Worm (Caenorhabditis elegans) whole organism, early embryonic: Measurements from ENCODE around the gene srw-43.
A peak's percentile ranks its signal among the peaks of the same experiment; 100 is the strongest.

ENCODE experiments used
- B0310.2 ChIP-seq: sonication (generic microtip); optimal IDR thresholded peaks from 2 replicates; lab custom pipeline; 2016; ENCODE audit warnings: mild to moderate bottlenecking, missing genetic modification characterization, missing compliant biosample characterization
- F13C5.2 ChIP-seq: sonication (generic microtip); optimal IDR thresholded peaks from 2 replicates; lab custom pipeline; 2017; ENCODE audit warnings: mild to moderate bottlenecking, missing genetic modification characterization, inconsistent platforms, missing compliant biosample characterization
- aly-1 ChIP-seq: sonication (generic microtip); optimal IDR thresholded peaks from 2 replicates; lab custom pipeline; 2016; ENCODE audit warnings: missing genetic modification characterization, missing compliant biosample characterization
- ama-1 ChIP-seq: fragments of 150-350 bp; optimal IDR thresholded peaks from 2 replicates; lab custom pipeline; 2014
- ceh-13 ChIP-seq: fragments of 200-800 bp; sonication (Bioruptor generic); optimal IDR thresholded peaks from 2 replicates; lab custom pipeline; 2018; ENCODE audit warnings: mild to moderate bottlenecking, missing genetic modification characterization, missing compliant biosample characterization
- ceh-36 ChIP-seq: sonication (generic microtip); optimal IDR thresholded peaks from 2 replicates; lab custom pipeline; 2016; ENCODE audit warnings: missing genetic modification characterization, inconsistent platforms, missing compliant biosample characterization
- ets-7 ChIP-seq: sonication (generic microtip); optimal IDR thresholded peaks from 2 replicates; lab custom pipeline; 2016; ENCODE audit warnings: missing genotype, missing genetic modification characterization, missing compliant biosample characterization
- flt-1 ChIP-seq: fragments of 200-800 bp; sonication (Bioruptor generic); IDR thresholded peaks from 2 replicates; pipeline ENCODE4 v1.3.6; 2022; ENCODE audit warnings: missing genetic modification characterization, missing compliant biosample characterization
- hmbx-1 ChIP-seq: sonication (generic microtip); optimal IDR thresholded peaks from 2 replicates; lab custom pipeline; 2016; ENCODE audit warnings: mild to moderate bottlenecking, missing genetic modification characterization, missing compliant biosample characterization
- hmg-4 ChIP-seq: fragments of 200-800 bp; sonication (Bioruptor generic); optimal IDR thresholded peaks from 2 replicates; lab custom pipeline; 2018; ENCODE audit warnings: mild to moderate bottlenecking, missing genetic modification characterization, missing compliant biosample characterization
- hnd-1 ChIP-seq: sonication (generic microtip); optimal IDR thresholded peaks from 2 replicates; lab custom pipeline; 2016; ENCODE audit warnings: missing genetic modification characterization, missing compliant biosample characterization
- pes-1 ChIP-seq: fragments of 200-800 bp; sonication (Bioruptor generic); IDR thresholded peaks from 2 replicates; pipeline ENCODE4 v1.3.6; 2022; ENCODE audit warnings: missing genetic modification reagents, missing genetic modification characterization, missing compliant biosample characterization
- scrt-1 ChIP-seq: fragments of 200-800 bp; sonication (Bioruptor generic); IDR thresholded peaks from 2 replicates; pipeline ENCODE4 v1.3.6; 2022; ENCODE audit warnings: missing genetic modification characterization, missing compliant biosample characterization
- sea-1 ChIP-seq: fragments of 200-800 bp; sonication (Bioruptor generic); conservative IDR thresholded peaks from 2 replicates; pipeline ENCODE4 v1.3.6; 2022; ENCODE audit warnings: missing genetic modification characterization, missing compliant biosample characterization
- tbx-11 ChIP-seq: fragments of 200-800 bp; sonication (Bioruptor generic); IDR thresholded peaks from 2 replicates; pipeline ENCODE4 v1.3.6; 2022; ENCODE audit warnings: missing genetic modification characterization, missing compliant biosample characterization
- tbx-37 ChIP-seq: fragments of 200-800 bp; sonication (Bioruptor generic); conservative IDR thresholded peaks from 2 replicates; pipeline ENCODE4 v1.3.6; 2022; ENCODE audit warnings: missing genetic modification reagents, missing genetic modification characterization, missing compliant biosample characterization
- tra-4 ChIP-seq: sonication (generic microtip); optimal IDR thresholded peaks from 2 replicates; lab custom pipeline; 2017; ENCODE audit warnings: missing genetic modification characterization, missing compliant biosample characterization

srw-43 gene

DNA sequence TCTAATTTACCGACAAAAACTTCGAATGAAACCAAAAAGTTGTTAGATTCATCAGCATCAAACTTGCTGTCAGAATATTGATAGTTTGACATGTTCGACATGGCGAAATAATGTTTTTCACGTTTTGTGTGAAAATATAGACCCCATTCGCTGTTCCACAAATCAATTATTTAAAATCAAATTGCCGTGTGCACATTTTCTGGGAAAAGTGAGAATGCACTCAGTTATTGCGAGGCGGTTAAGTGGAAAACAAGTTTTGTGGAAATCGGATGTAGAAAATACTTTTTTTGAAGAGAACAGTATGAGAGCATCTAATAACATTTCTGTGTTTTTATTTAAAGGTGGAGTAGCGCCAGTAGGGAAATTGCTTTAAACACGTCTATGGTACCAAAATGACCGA, 7.9 kb downstream of the srw-43 start, which contains the start of gene srw-42:
srw-42 (minus strand) TSS at position 101 of the 400 bp plus-strand sequence.
- TF ChIP-seq ets-7 (tag; lab: Kevin White, UChicago) (no peak), aly-1 (tag; lab: Kevin White, UChicago) (no peak), pes-1 (GFP tag; lab: Robert Waterston, UW) (no peak), ama-1 (lab: Kevin White, UChicago) (no peak), tra-4 (no peak), tbx-37 (no peak), F13C5.2 (tag; lab: Kevin White, UChicago) (no peak), hmg-4 (GFP tag; lab: Kevin White, UChicago) (no peak), hmbx-1 (tag; lab: Kevin White, UChicago) (no peak), B0310.2 (tag; lab: Kevin White, UChicago) (no peak), sea-1 (GFP tag; lab: Robert Waterston, UW) (no peak), hnd-1 (tag; lab: Kevin White, UChicago) (no peak), ceh-13 (GFP tag; lab: Kevin White, UChicago) (no peak), flt-1 (GFP tag; lab: Robert Waterston, UW) (no peak), tbx-11 (GFP tag; lab: Robert Waterston, UW) (no peak), ceh-36 (tag; lab: Kevin White, UChicago) (no peak), scrt-1 (GFP tag; lab: Robert Waterston, UW) (no peak)

DNA sequence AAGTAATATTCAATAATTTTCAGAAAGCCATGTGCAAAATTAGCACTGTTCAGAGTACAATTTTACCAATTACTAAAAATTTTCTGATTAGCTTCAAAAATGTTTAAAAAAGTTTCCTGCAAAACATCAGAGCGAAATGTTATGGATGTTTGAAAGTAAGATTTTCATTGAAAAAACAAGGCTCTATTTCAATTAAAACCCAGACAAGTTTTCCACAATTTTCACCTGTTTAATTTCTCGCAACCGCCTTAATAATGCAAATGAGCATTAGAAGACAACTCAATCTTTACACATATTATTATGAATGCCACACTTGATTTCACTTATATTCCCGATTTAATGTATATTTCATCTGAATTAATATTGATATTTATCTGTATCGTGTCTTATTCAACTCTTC, 8.7 kb downstream of the srw-43 start, which contains the start of gene srz-101:
srz-101 (plus strand) TSS at position 301 of the 400 bp plus-strand sequence.
- TF ChIP-seq scrt-1 (GFP tag; lab: Robert Waterston, UW) (no peak), hmg-4 (GFP tag; lab: Kevin White, UChicago) (no peak), tbx-37 (no peak), ceh-36 (tag; lab: Kevin White, UChicago) (no peak), ceh-13 (GFP tag; lab: Kevin White, UChicago) (no peak), aly-1 (tag; lab: Kevin White, UChicago) (no peak), pes-1 (GFP tag; lab: Robert Waterston, UW) (no peak), ets-7 (tag; lab: Kevin White, UChicago) (no peak), sea-1 (GFP tag; lab: Robert Waterston, UW) (no peak), ama-1 (lab: Kevin White, UChicago) (no peak), tra-4 (no peak), tbx-11 (GFP tag; lab: Robert Waterston, UW) (no peak), B0310.2 (tag; lab: Kevin White, UChicago) (no peak), flt-1 (GFP tag; lab: Robert Waterston, UW) (no peak), hmbx-1 (tag; lab: Kevin White, UChicago) (no peak), hnd-1 (tag; lab: Kevin White, UChicago) (no peak), F13C5.2 (tag; lab: Kevin White, UChicago) (no peak)

DNA sequence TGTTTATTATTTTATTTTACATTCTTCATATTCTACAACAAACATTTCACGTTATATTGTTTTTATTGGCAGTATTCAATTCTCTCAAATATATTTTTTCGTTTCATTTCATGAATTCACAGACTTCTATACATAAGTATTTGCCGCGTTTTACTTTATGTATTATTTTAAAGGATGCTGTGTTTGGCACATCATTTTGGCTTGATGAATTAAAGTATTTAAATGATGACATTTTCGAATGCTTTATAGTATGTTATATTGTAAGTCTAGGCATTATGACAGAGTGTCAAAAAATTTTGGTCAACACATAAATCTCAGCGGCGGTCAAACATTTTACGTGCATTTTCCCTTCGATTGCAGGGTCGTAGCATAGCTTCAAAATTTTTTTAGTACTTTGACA, 9.7 kb downstream of the srw-43 start:
- TF ChIP-seq ama-1 (lab: Kevin White, UChicago) (no peak), ets-7 (tag; lab: Kevin White, UChicago) (no peak), sea-1 (GFP tag; lab: Robert Waterston, UW) (no peak), pes-1 (GFP tag; lab: Robert Waterston, UW) (no peak), F13C5.2 (tag; lab: Kevin White, UChicago) (no peak), scrt-1 (GFP tag; lab: Robert Waterston, UW) (no peak), hnd-1 (tag; lab: Kevin White, UChicago) (no peak), ceh-13 (GFP tag; lab: Kevin White, UChicago) (no peak), tbx-37 (no peak)

DNA sequence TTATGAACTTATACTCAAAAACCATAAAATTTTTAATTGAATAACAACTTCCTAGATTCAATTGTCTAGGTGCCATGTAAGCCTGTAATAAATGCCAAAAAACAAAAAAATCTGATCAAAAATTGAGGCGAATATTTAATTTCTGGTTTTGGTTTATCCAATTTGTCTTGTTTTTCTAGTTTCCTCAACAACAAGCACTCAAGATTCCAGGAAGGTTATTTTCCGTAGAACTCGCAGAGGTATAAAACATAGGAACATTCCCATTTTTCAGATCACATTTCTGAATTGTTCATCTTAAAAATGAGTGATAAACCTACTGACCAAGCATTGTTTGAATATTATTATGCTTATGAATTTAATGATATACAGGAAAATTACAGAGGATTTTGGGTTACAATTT, 11.4 kb downstream of the srw-43 start, which contains the start of gene srw-41:
srw-41 (plus strand) TSS at position 301 of the 400 bp plus-strand sequence.
- TF ChIP-seq hmbx-1 (tag; lab: Kevin White, UChicago) (no peak), ets-7 (tag; lab: Kevin White, UChicago) (no peak), tbx-11 (GFP tag; lab: Robert Waterston, UW) (no peak), aly-1 (tag; lab: Kevin White, UChicago) (no peak), flt-1 (GFP tag; lab: Robert Waterston, UW) (no peak), tbx-37 (no peak), ceh-13 (GFP tag; lab: Kevin White, UChicago) (no peak), F13C5.2 (tag; lab: Kevin White, UChicago) (no peak)

DNA sequence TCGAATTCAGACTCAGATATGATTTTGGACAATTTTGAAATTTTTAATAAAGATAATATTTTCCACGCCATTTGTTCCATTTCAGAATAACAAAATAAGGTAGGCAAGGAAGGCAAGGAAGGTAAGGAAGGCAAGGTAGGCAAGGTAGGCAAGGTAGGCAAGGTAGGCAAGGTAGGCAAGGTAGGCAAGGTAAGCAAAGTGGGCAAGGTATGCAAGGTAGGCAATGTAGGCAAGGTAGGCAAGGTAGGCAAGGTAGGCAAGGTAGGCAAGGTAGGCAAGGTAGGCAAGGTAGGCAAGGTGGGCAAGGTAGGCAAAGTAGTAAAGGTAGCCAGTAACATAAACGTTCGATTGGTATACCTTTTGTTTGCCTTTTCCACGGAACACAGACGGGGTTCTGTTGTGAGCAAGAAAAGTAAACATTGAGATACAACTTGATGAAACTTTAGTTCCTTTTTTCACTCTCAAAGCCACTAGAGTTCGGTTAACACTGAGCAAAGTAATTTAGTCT, 14.0 kb downstream of the srw-43 start, which contains the start of gene Y70C5C.1:
Y70C5C.1 (plus strand) TSS at position 458 of the 508 bp plus-strand sequence.
- TF ChIP-seq sea-1 (GFP tag; lab: Robert Waterston, UW) (no peak), hnd-1 (tag; lab: Kevin White, UChicago) (peak; percentile 63), tra-4 (no peak), ets-7 (tag; lab: Kevin White, UChicago) (no peak), hmbx-1 (tag; lab: Kevin White, UChicago) (peak; percentile 71), ama-1 (lab: Kevin White, UChicago) (no peak), tbx-11 (GFP tag; lab: Robert Waterston, UW) (peak; percentile 68), ceh-36 (tag; lab: Kevin White, UChicago) (peak; percentile 51), ceh-13 (GFP tag; lab: Kevin White, UChicago) (no peak), B0310.2 (tag; lab: Kevin White, UChicago) (no peak)

DNA sequence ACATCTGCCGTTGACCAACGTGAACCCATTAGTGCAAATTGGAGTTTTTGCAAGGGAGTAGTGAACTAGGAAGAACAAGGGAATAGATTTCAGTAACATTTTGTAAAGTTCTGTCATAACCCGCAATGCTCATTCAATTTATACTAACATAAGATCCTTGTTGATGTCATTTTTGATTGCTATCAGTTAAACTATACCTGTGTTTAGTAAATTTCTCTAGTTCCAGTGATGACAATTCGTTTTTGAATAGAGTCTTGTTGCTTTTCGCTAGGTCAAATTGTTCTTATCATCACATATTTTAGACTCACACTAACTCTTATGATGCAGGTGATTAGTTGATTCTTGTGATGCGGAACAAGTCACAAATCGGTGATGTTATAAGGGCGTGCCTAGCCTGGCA, 20.7 kb downstream of the srw-43 start, which contains the start of gene clec-9:
clec-9 (minus strand) TSS at position 101 of the 400 bp plus-strand sequence.
- TF ChIP-seq tbx-37 (no peak), hnd-1 (tag; lab: Kevin White, UChicago) (no peak), ama-1 (lab: Kevin White, UChicago) (no peak), sea-1 (GFP tag; lab: Robert Waterston, UW) (no peak), B0310.2 (tag; lab: Kevin White, UChicago) (no peak), tra-4 (no peak), F13C5.2 (tag; lab: Kevin White, UChicago) (no peak), flt-1 (GFP tag; lab: Robert Waterston, UW) (no peak), hmg-4 (GFP tag; lab: Kevin White, UChicago) (no peak), tbx-11 (GFP tag; lab: Robert Waterston, UW) (no peak), ceh-36 (tag; lab: Kevin White, UChicago) (no peak), ceh-13 (GFP tag; lab: Kevin White, UChicago) (no peak), aly-1 (tag; lab: Kevin White, UChicago) (no peak), scrt-1 (GFP tag; lab: Robert Waterston, UW) (no peak), ets-7 (tag; lab: Kevin White, UChicago) (no peak), pes-1 (GFP tag; lab: Robert Waterston, UW) (no peak), hmbx-1 (tag; lab: Kevin White, UChicago) (no peak)
